Worm (Caenorhabditis elegans) whole organism, L3 larva: ENCODE data around the gene Y39A1A.21.

Source experiments
- aly-2 ChIP-seq: fragments of 150-350 bp; optimal IDR thresholded peaks from 2 replicates; lab custom pipeline; 2014; ENCODE audit warnings: missing biosample characterization, missing genetic modification characterization
- ama-1 ChIP-seq: fragments of 150-350 bp; optimal IDR thresholded peaks from 2 replicates; lab custom pipeline; 2018
- mdl-1 ChIP-seq: fragments of 150-350 bp; optimal IDR thresholded peaks from 2 replicates; lab custom pipeline; 2014; ENCODE audit warnings: missing biosample characterization, missing genetic modification characterization
- nhr-11 ChIP-seq: fragments of 150-350 bp; optimal IDR thresholded peaks from 2 replicates; lab custom pipeline; 2014; ENCODE audit warnings: missing biosample characterization, missing genetic modification characterization
- nhr-237 ChIP-seq: fragments of 150-350 bp; optimal IDR thresholded peaks from 2 replicates; lab custom pipeline; 2014; ENCODE audit warnings: missing biosample characterization, missing genetic modification characterization
- nhr-25 ChIP-seq: sonication (generic microtip); optimal IDR thresholded peaks from 2 replicates; lab custom pipeline; 2017; ENCODE audit warnings: missing biosample characterization, missing genetic modification characterization
- nhr-76 ChIP-seq: fragments of 150-350 bp; sonication (generic microtip); optimal IDR thresholded peaks from 5 replicates; lab custom pipeline; 2014; ENCODE audit warnings: missing biosample characterization, missing genetic modification characterization
- nhr-77 ChIP-seq: fragments of 150-350 bp; optimal IDR thresholded peaks from 2 replicates; lab custom pipeline; 2014; ENCODE audit warnings: missing biosample characterization, missing genetic modification characterization
- unc-62 ChIP-seq: fragments of 150-350 bp; sonication (generic microtip); optimal IDR thresholded peaks from 4 replicates; lab custom pipeline; 2014; ENCODE audit warnings: missing biosample characterization, missing genetic modification reagents, missing genetic modification characterization

ce11 chrIII:10658394-10658793 is 48.4 kb downstream of the Y39A1A.21 start:
- no peak for TF ChIP-seq ama-1 (lab: Kevin White, UChicago)
- TF ChIP-seq nhr-76 (tag; lab: Kevin White, UChicago) = no peak
- no peak for TF ChIP-seq aly-2 (tag; lab: Kevin White, UChicago)
- TF ChIP-seq nhr-25 (tag; lab: Kevin White, UChicago) = no peak
- no peak for TF ChIP-seq nhr-11 (tag; lab: Kevin White, UChicago)
- TF ChIP-seq mdl-1 (tag; lab: Kevin White, UChicago) = no peak
- TF ChIP-seq nhr-77 (tag; lab: Kevin White, UChicago) = no peak
- TF ChIP-seq nhr-237 (tag; lab: Kevin White, UChicago) = no peak
- no peak for TF ChIP-seq unc-62 (GFP tag; lab: Kevin White, UChicago)
